Worm (Caenorhabditis elegans): Measurements from ENCODE around the gene tsp-13.

DNA sequence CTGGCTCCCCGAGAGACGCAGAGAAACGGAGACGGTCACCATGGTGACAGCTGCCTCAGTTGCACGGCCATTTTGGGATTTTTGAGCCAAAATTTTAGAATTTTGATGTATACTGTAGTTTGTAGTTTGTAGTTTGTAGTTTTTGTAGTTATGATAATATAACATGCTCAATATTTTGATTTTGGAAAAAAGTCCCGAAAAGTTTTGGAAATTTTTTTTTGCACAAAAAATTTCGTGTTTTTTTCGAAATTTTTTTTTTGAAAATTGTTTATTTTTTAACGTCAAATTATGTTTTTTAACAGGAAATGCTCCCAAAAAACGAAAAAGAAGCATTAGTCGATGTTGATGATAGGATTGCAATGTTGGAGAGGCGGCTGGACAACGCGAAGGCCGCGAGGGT, 26.7 kb upstream of the tsp-13 start, which contains the start of gene dyf-17:
- TF ChIP-seq jun-1 (tag; optimal IDR thresholded peaks at IDR 0.05) = no peak
- TF ChIP-seq nhr-77 (tag; optimal IDR thresholded peaks at IDR 0.05) = no peak
- no peak for TF ChIP-seq R02D3.7 (tag; optimal IDR thresholded peaks at IDR 0.05)
- TF ChIP-seq ztf-11 (tag; optimal IDR thresholded peaks at IDR 0.05) = no peak
- TF ChIP-seq egl-27 (tag; optimal IDR thresholded peaks at IDR 0.05) = no peak
- TF ChIP-seq fos-1 (tag; optimal IDR thresholded peaks at IDR 0.05) = no peak
- TF ChIP-seq unc-62 (GFP tag; optimal IDR thresholded peaks at IDR 0.05) = no peak
- no peak for TF ChIP-seq pqm-1 (tag; optimal IDR thresholded peaks at IDR 0.05)
- TF ChIP-seq pha-4 (tag; optimal IDR thresholded peaks at IDR 0.05) = no peak
- TF ChIP-seq ceh-82 (tag; optimal IDR thresholded peaks at IDR 0.05) = no peak
- no peak for TF ChIP-seq lin-39 (tag; optimal IDR thresholded peaks at IDR 0.05)
- TF ChIP-seq lin-15B (tag; optimal IDR thresholded peaks at IDR 0.05) = no peak
- TF ChIP-seq ZK546.5 (tag; optimal IDR thresholded peaks at IDR 0.05) = no peak
